Worm (Caenorhabditis elegans): ENCODE measurements around the gene fipp-1.

- no peak for TF ChIP-seq tbx-2 (tag; optimal IDR thresholded peaks at IDR 0.05)
- no peak for TF ChIP-seq jun-1 (tag; optimal IDR thresholded peaks at IDR 0.05)
- TF ChIP-seq ztf-11 (tag; optimal IDR thresholded peaks at IDR 0.05): no peak
- TF ChIP-seq ceh-82 (tag; optimal IDR thresholded peaks at IDR 0.05): no peak
- TF ChIP-seq R02D3.7 (tag; optimal IDR thresholded peaks at IDR 0.05): no peak
- TF ChIP-seq pha-4 (tag; optimal IDR thresholded peaks at IDR 0.05): no peak
- no peak for TF ChIP-seq unc-39 (tag; optimal IDR thresholded peaks at IDR 0.05)
- no peak for TF ChIP-seq elt-2 (tag; optimal IDR thresholded peaks at IDR 0.05)
- no peak for TF ChIP-seq fkh-10 (GFP tag; optimal IDR thresholded peaks at IDR 0.05)
- TF ChIP-seq nhr-28 (tag; optimal IDR thresholded peaks at IDR 0.05): no peak
- no peak for TF ChIP-seq mdl-1 (tag; optimal IDR thresholded peaks at IDR 0.05)
- TF ChIP-seq pqm-1 (tag; optimal IDR thresholded peaks at IDR 0.05): no peak
- no peak for TF ChIP-seq lin-15B (tag; optimal IDR thresholded peaks at IDR 0.05)
- no peak for TF ChIP-seq nhr-11 (tag; optimal IDR thresholded peaks at IDR 0.05)
Observed at ce11 chrV:4400118-4400517, 28.5 kb downstream of the fipp-1 start, which contains the start of gene F13A2.4.
